Fruit fly (Drosophila melanogaster) whole organism, embryonic: ENCODE data around the gene ND-B18.

ENCODE experiments used
- Atf3 ChIP-seq: fragments of 200-800 bp; sonication (Bioruptor generic); optimal IDR thresholded peaks from 3 replicates; lab custom pipeline; 2016; ENCODE audit warnings: missing biosample characterization, missing genetic modification characterization
- B-H2 ChIP-seq: fragments of 200-800 bp; sonication (Bioruptor generic); optimal IDR thresholded peaks from 2 replicates; lab custom pipeline; 2018; ENCODE audit warnings: missing biosample characterization, mild to moderate bottlenecking, missing genetic modification characterization
- Bgb ChIP-seq: fragments of 200-800 bp; sonication (Bioruptor generic); IDR thresholded peaks from 2 replicates; pipeline ENCODE4 v1.3.6; 2022; ENCODE audit warnings: missing biosample characterization, missing genetic modification characterization; ENCODE audit not compliant: partially characterized antibody
- CG10979 ChIP-seq: fragments of 200-800 bp; sonication (Bioruptor generic); optimal IDR thresholded peaks from 2 replicates; lab custom pipeline; 2018; ENCODE audit warnings: missing biosample characterization, mild to moderate bottlenecking, missing genetic modification characterization, moderate library complexity
- CG12744 ChIP-seq: fragments of 200-800 bp; sonication (Bioruptor generic); optimal IDR thresholded peaks from 2 replicates; lab custom pipeline; 2016; ENCODE audit warnings: missing biosample characterization, missing genetic modification characterization
- CG17802 ChIP-seq: fragments of 200-800 bp; sonication (Bioruptor generic); optimal IDR thresholded peaks from 2 replicates; lab custom pipeline; 2018; ENCODE audit warnings: missing biosample characterization, mild to moderate bottlenecking, missing genetic modification characterization, moderate library complexity
- CG18476 ChIP-seq: fragments of 200-800 bp; sonication (Bioruptor generic); optimal IDR thresholded peaks from 2 replicates; lab custom pipeline; 2016; ENCODE audit warnings: missing biosample characterization, mild to moderate bottlenecking, missing genetic modification characterization
- CG31388 ChIP-seq: fragments of 200-800 bp; sonication (Bioruptor generic); optimal IDR thresholded peaks from 2 replicates; lab custom pipeline; 2016; ENCODE audit warnings: missing biosample characterization, missing genetic modification characterization
- CG33557 ChIP-seq: fragments of 200-800 bp; sonication (Bioruptor generic); optimal IDR thresholded peaks from 2 replicates; lab custom pipeline; 2019; ENCODE audit warnings: missing biosample characterization, mild to moderate bottlenecking, missing genetic modification characterization, moderate library complexity
- CG34224 ChIP-seq: fragments of 200-800 bp; sonication (Bioruptor generic); IDR thresholded peaks from 3 replicates; pipeline ENCODE4 v1.3.6; 2022; ENCODE audit warnings: missing biosample characterization, missing genetic modification characterization; ENCODE audit not compliant: partially characterized antibody
- CG5245 ChIP-seq: fragments of 200-800 bp; sonication (Bioruptor generic); optimal IDR thresholded peaks from 3 replicates; lab custom pipeline; 2016; ENCODE audit warnings: missing biosample characterization, missing genetic modification characterization
- CG6654 ChIP-seq: fragments of 200-800 bp; sonication (Bioruptor generic); optimal IDR thresholded peaks from 2 replicates; lab custom pipeline; 2017; ENCODE audit warnings: missing biosample characterization, mild to moderate bottlenecking, missing genetic modification characterization
- CG7963 ChIP-seq: fragments of 200-800 bp; sonication (Bioruptor generic); IDR thresholded peaks from 3 replicates; pipeline ENCODE4 v1.3.6; 2022; ENCODE audit warnings: missing biosample characterization, missing genetic modification characterization; ENCODE audit not compliant: partially characterized antibody
- CG8290 ChIP-seq, 3 experiments: fragments of 200-800 bp; sonication (Bioruptor generic); optimal IDR thresholded peaks; 2 replicates each; lab custom pipeline; 2016 to 2019; ENCODE audit warnings: missing biosample characterization in 3 of 3, missing genetic modification characterization in 3 of 3, mild to moderate bottlenecking in 2 of 3, moderate library complexity in 1 of 3
- CG8765 ChIP-seq: fragments of 200-800 bp; sonication (Bioruptor generic); IDR thresholded peaks from 2 replicates; pipeline ENCODE4 v1.3.6; 2022; ENCODE audit warnings: missing biosample characterization, missing genetic modification characterization
- CG9876 ChIP-seq: fragments of 200-800 bp; sonication (Bioruptor generic); optimal IDR thresholded peaks from 2 replicates; lab custom pipeline; 2016; ENCODE audit warnings: missing biosample characterization, missing genetic modification characterization
- CoRest ChIP-seq: fragments of 200-800 bp; sonication (Bioruptor generic); optimal IDR thresholded peaks from 3 replicates; lab custom pipeline; 2018; ENCODE audit warnings: missing biosample characterization, mild to moderate bottlenecking, missing genetic modification characterization, moderate library complexity
- D19A ChIP-seq: fragments of 200-800 bp; optimal IDR thresholded peaks from 3 replicates; lab custom pipeline; 2019; ENCODE audit warnings: missing biosample characterization, mild to moderate bottlenecking, missing genetic modification characterization, moderate library complexity
- Dad ChIP-seq: fragments of 200-800 bp; sonication (Bioruptor generic); optimal IDR thresholded peaks from 3 replicates; lab custom pipeline; 2016; ENCODE audit warnings: missing biosample characterization, missing genetic modification characterization
- E2f2 ChIP-seq: fragments of 200-800 bp; sonication (Bioruptor generic); IDR thresholded peaks from 2 replicates; pipeline ENCODE4 v1.3.6; 2022; ENCODE audit warnings: missing biosample characterization, missing genetic modification characterization
- HLH4C ChIP-seq: fragments of 200-800 bp; sonication (Bioruptor generic); IDR thresholded peaks from 3 replicates; pipeline ENCODE4 v1.3.6; 2022; ENCODE audit warnings: missing biosample characterization, missing genetic modification characterization; ENCODE audit not compliant: partially characterized antibody
- Hey ChIP-seq: fragments of 200-800 bp; sonication (Bioruptor generic); optimal IDR thresholded peaks from 3 replicates; lab custom pipeline; 2018; ENCODE audit warnings: missing biosample characterization, mild to moderate bottlenecking, missing genetic modification characterization
- Hmr ChIP-seq: fragments of 200-800 bp; sonication (Bioruptor generic); optimal IDR thresholded peaks from 3 replicates; lab custom pipeline; 2017; ENCODE audit warnings: mild to moderate bottlenecking, missing biosample characterization, missing genetic modification reagents, missing genetic modification characterization
- Mes4 ChIP-seq: fragments of 200-800 bp; sonication (Bioruptor generic); optimal IDR thresholded peaks from 2 replicates; lab custom pipeline; 2016; ENCODE audit warnings: missing biosample characterization, missing genetic modification characterization
- Sry-δ ChIP-seq: fragments of 200-800 bp; sonication (Bioruptor generic); optimal IDR thresholded peaks from 2 replicates; lab custom pipeline; 2016; ENCODE audit warnings: missing biosample characterization, missing genetic modification characterization
- YL-1 ChIP-seq: fragments of 200-800 bp; sonication (Bioruptor generic); optimal IDR thresholded peaks from 3 replicates; lab custom pipeline; 2017; ENCODE audit warnings: missing biosample characterization, mild to moderate bottlenecking, missing genetic modification characterization
- amos ChIP-seq: fragments of 200-800 bp; sonication (Bioruptor generic); IDR thresholded peaks from 2 replicates; pipeline ENCODE4 v1.3.6; 2022; ENCODE audit warnings: missing biosample characterization, missing genetic modification characterization; ENCODE audit not compliant: partially characterized antibody
- ara ChIP-seq: fragments of 200-800 bp; sonication (Bioruptor generic); IDR thresholded peaks from 2 replicates; pipeline ENCODE4 v1.3.6; 2022; ENCODE audit warnings: missing biosample characterization, missing genetic modification characterization
- crol ChIP-seq: fragments of 200-800 bp; sonication (Bioruptor generic); IDR thresholded peaks from 2 replicates; pipeline ENCODE4 v1.3.6; 2022; ENCODE audit warnings: missing biosample characterization, missing genetic modification characterization
- dati ChIP-seq: fragments of 200-800 bp; sonication (Bioruptor generic); IDR thresholded peaks from 2 replicates; pipeline ENCODE4 v1.3.6; 2022; ENCODE audit warnings: missing biosample characterization, missing genetic modification characterization
- dpn ChIP-seq, 2 experiments: fragments of 200-800 bp; sonication (Bioruptor generic); optimal IDR thresholded peaks; 3 replicates each; lab custom pipeline; 2016; ENCODE audit warnings: missing biosample characterization in 2 of 2, missing genetic modification characterization in 2 of 2
- esg ChIP-seq: fragments of 200-800 bp; sonication (Bioruptor generic); conservative IDR thresholded peaks from 2 replicates; pipeline ENCODE4 v1.3.6; 2022; ENCODE audit warnings: missing biosample characterization, missing genetic modification characterization
- eve ChIP-seq, 2 experiments: fragments of >200 bp; optimal IDR thresholded peaks; 2 replicates each; lab custom pipeline; 2017; ENCODE audit warnings: missing biosample characterization in 2 of 2, missing genetic modification characterization in 2 of 2
- fd102C ChIP-seq: fragments of 200-800 bp; sonication (Bioruptor generic); optimal IDR thresholded peaks from 2 replicates; lab custom pipeline; 2018; ENCODE audit warnings: missing biosample characterization, mild to moderate bottlenecking, missing genetic modification characterization, moderate library complexity
- gem ChIP-seq: fragments of 200-800 bp; sonication (Bioruptor generic); optimal IDR thresholded peaks from 2 replicates; lab custom pipeline; 2019; ENCODE audit warnings: missing biosample characterization, mild to moderate bottlenecking, missing genetic modification characterization, moderate library complexity
- gsb-n ChIP-seq: fragments of 200-800 bp; sonication (Bioruptor generic); optimal IDR thresholded peaks from 3 replicates; lab custom pipeline; 2018; ENCODE audit warnings: missing biosample characterization, mild to moderate bottlenecking, missing genetic modification characterization
- her ChIP-seq: fragments of 200-800 bp; sonication (Bioruptor generic); optimal IDR thresholded peaks from 2 replicates; lab custom pipeline; 2016; ENCODE audit warnings: missing biosample characterization, missing genetic modification characterization
- hkb ChIP-seq, 2 experiments: fragments of 200-800 bp in 1 of 2; fragments of >200 bp in 1 of 2; sonication (Bioruptor generic) in 1 of 2; IDR thresholded peaks in 1 of 2; optimal IDR thresholded peaks in 1 of 2; 2 replicates each; pipeline versions ENCODE4 v1.3.6 to Lab custom; 2017 to 2022; ENCODE audit warnings: missing biosample characterization in 1 of 2, missing genetic modification characterization in 1 of 2
- ken ChIP-seq: fragments of 200-800 bp; sonication (Bioruptor generic); IDR thresholded peaks from 3 replicates; pipeline ENCODE4 v1.3.6; 2022; ENCODE audit warnings: missing biosample characterization, missing genetic modification characterization
- nom ChIP-seq: fragments of 200-800 bp; sonication (Bioruptor generic); optimal IDR thresholded peaks from 2 replicates; lab custom pipeline; 2017; ENCODE audit warnings: missing biosample characterization, missing genetic modification characterization, mild to moderate bottlenecking, moderate library complexity, missing genetic modification reagents
- pros ChIP-seq: fragments of 200-800 bp; sonication (Bioruptor generic); optimal IDR thresholded peaks from 3 replicates; lab custom pipeline; 2019; ENCODE audit warnings: missing biosample characterization, mild to moderate bottlenecking, missing genetic modification characterization, moderate library complexity
- sens-2 ChIP-seq: fragments of 200-800 bp; sonication (Bioruptor generic); IDR thresholded peaks from 2 replicates; pipeline ENCODE4 v1.3.6; 2022; ENCODE audit warnings: missing biosample characterization, missing genetic modification characterization
- so ChIP-seq: fragments of 200-800 bp; sonication (Bioruptor generic); IDR thresholded peaks from 3 replicates; pipeline ENCODE4 v1.3.6; 2022; ENCODE audit warnings: missing biosample characterization, missing genetic modification characterization
- sqz ChIP-seq: fragments of 200-800 bp; sonication (Bioruptor generic); optimal IDR thresholded peaks from 3 replicates; lab custom pipeline; 2018; ENCODE audit warnings: missing biosample characterization, mild to moderate bottlenecking, missing genetic modification characterization
- tgo ChIP-seq: fragments of 200-800 bp; sonication (Bioruptor generic); IDR thresholded peaks from 3 replicates; pipeline ENCODE4 v1.3.6; 2022; ENCODE audit warnings: missing biosample characterization, missing genetic modification characterization
- tio ChIP-seq: fragments of 200-800 bp; sonication (Bioruptor generic); optimal IDR thresholded peaks from 2 replicates; lab custom pipeline; 2017; ENCODE audit warnings: missing biosample characterization, missing genetic modification characterization, inconsistent platforms
- tll ChIP-seq, 2 experiments: fragments of 200-800 bp in 1 of 2; fragments of >200 bp in 1 of 2; sonication (Bioruptor generic) in 1 of 2; optimal IDR thresholded peaks; 2 replicates each; lab custom pipeline; 2017 to 2019; ENCODE audit warnings: missing biosample characterization in 2 of 2, missing genetic modification characterization in 2 of 2, mild to moderate bottlenecking in 1 of 2, moderate library complexity in 1 of 2
- toy ChIP-seq: fragments of 200-800 bp; sonication (Bioruptor generic); IDR thresholded peaks from 2 replicates; pipeline ENCODE4 v1.3.6; 2022; ENCODE audit warnings: missing biosample characterization, missing genetic modification characterization
- unc-4 ChIP-seq: fragments of 200-800 bp; sonication (Bioruptor generic); IDR thresholded peaks from 2 replicates; pipeline ENCODE4 v1.3.6; 2022; ENCODE audit warnings: missing biosample characterization, missing genetic modification characterization; ENCODE audit not compliant: partially characterized antibody
- vvl ChIP-seq: fragments of 200-800 bp; sonication (Bioruptor generic); IDR thresholded peaks from 2 replicates; pipeline ENCODE4 v1.3.6; 2022; ENCODE audit warnings: missing biosample characterization, missing genetic modification characterization

The ND-B18 gene

dm6 chrX:15026897-15027296 is 36.6 kb upstream of the ND-B18 start (continued):
- TF ChIP-seq tio (GFP tag; lab: Kevin White, UChicago) = no peak
- no peak for TF ChIP-seq dati (GFP tag; lab: Robert Waterston, UW)
- no peak for TF ChIP-seq Mes4 (GFP tag; lab: Kevin White, UChicago)
- TF ChIP-seq her = no peak
- no peak for TF ChIP-seq CG7963
- TF ChIP-seq gsb-n (tag; lab: Kevin White, UChicago) = peak; percentile 8
- TF ChIP-seq CG9876 (GFP tag; lab: Kevin White, UChicago) = no peak
- no peak for TF ChIP-seq E2f2 (GFP tag; lab: Robert Waterston, UW)
- peak in 1 of 2 experiments; percentile 8 for TF ChIP-seq dpn (GFP tag; optimal IDR thresholded peaks at IDR 0.05; lab: Kevin White, UChicago)
- TF ChIP-seq fd102C (GFP tag; lab: Kevin White, UChicago) = no peak
- TF ChIP-seq tll (GFP tag; optimal IDR thresholded peaks at IDR 0.05; lab: Kevin White, UChicago) = no peak
- TF ChIP-seq CG10979 (tag; lab: Kevin White, UChicago) = peak; percentile 14
- TF ChIP-seq esg (GFP tag; lab: Robert Waterston, UW) = no peak
- TF ChIP-seq Sry-δ = no peak
- no peak for TF ChIP-seq unc-4 (GFP tag; lab: Robert Waterston, UW)
- TF ChIP-seq sqz (GFP tag; lab: Kevin White, UChicago) = no peak
- no peak for TF ChIP-seq D19A (tag; lab: Kevin White, UChicago)
- no peak for TF ChIP-seq toy (GFP tag; lab: Robert Waterston, UW)
- TF ChIP-seq amos (GFP tag; lab: Robert Waterston, UW) = no peak
- TF ChIP-seq Dad (GFP tag; lab: Kevin White, UChicago) = no peak
- TF ChIP-seq CG18476 (GFP tag; lab: Kevin White, UChicago) = no peak
- no peak for TF ChIP-seq HLH4C (GFP tag; lab: Robert Waterston, UW)
- no peak for TF ChIP-seq Hey (tag; lab: Kevin White, UChicago)
- no peak for TF ChIP-seq eve (GFP tag; optimal IDR thresholded peaks at IDR 0.05; lab: Kevin White, UChicago)
- no peak for TF ChIP-seq Atf3 (GFP tag; lab: Kevin White, UChicago)
- TF ChIP-seq pros (GFP tag; lab: Kevin White, UChicago) = no peak
- no peak for TF ChIP-seq sens-2
- TF ChIP-seq CG8765 = no peak
- TF ChIP-seq CG31388 = no peak
- no peak for TF ChIP-seq Hmr (GFP tag; lab: Kevin White, UChicago)
- no peak for TF ChIP-seq CG17802 (tag; lab: Kevin White, UChicago)
- TF ChIP-seq vvl = no peak
- no peak for TF ChIP-seq CG33557 (GFP tag; lab: Kevin White, UChicago)
- no peak for TF ChIP-seq nom (GFP tag; lab: Kevin White, UChicago)
- no peak for TF ChIP-seq CoRest (tag; lab: Kevin White, UChicago)
- no peak for TF ChIP-seq ara (GFP tag; lab: Robert Waterston, UW)
- TF ChIP-seq ken (GFP tag; lab: Robert Waterston, UW) = no peak
- TF ChIP-seq YL-1 (GFP tag; lab: Kevin White, UChicago) = no peak
- TF ChIP-seq CG12744 = no peak
- no peak for TF ChIP-seq hkb (optimal IDR thresholded peaks at IDR 0.05; lab: Kevin White, UChicago)
- TF ChIP-seq hkb (GFP tag; IDR thresholded peaks at IDR 0.05; lab: Robert Waterston, UW) = no peak
- TF ChIP-seq crol (GFP tag; lab: Robert Waterston, UW) = no peak
- no peak for TF ChIP-seq CG6654 (GFP tag; lab: Kevin White, UChicago)
- TF ChIP-seq so = peak; percentile 16; the same call in 1 of the 3 replicates
- 0 out of 3 replicates have a peak, but pooled peaks have one; percentile 15 for TF ChIP-seq tgo (GFP tag; lab: Robert Waterston, UW)
- TF ChIP-seq CG34224 (GFP tag; lab: Robert Waterston, UW) = no peak
- no peak for TF ChIP-seq B-H2 (GFP tag; lab: Kevin White, UChicago)
- peak; percentile 46 for TF ChIP-seq gem (tag; lab: Kevin White, UChicago)
- no peak for TF ChIP-seq Bgb (GFP tag; lab: Robert Waterston, UW)
- TF ChIP-seq CG8290 (GFP tag; optimal IDR thresholded peaks at IDR 0.05; lab: Kevin White, UChicago) = no peak
- TF ChIP-seq CG8290 (tag; optimal IDR thresholded peaks at IDR 0.05; lab: Kevin White, UChicago) = no peak
- TF ChIP-seq CG5245 (GFP tag; lab: Kevin White, UChicago) = no peak
